Fruit fly (Drosophila melanogaster): ENCODE data around the gene Tengl2.

dm6 chr2L:2284863-2285262 is 45.7 kb upstream of the Tengl2 start, which contains the start of gene CG4271:
- no peak for TF ChIP-seq salr (GFP tag; optimal IDR thresholded peaks at IDR 0.05)
- no peak for TF ChIP-seq CG34406 (GFP tag; optimal IDR thresholded peaks at IDR 0.05)
- no peak for TF ChIP-seq acj6 (GFP tag; optimal IDR thresholded peaks at IDR 0.05)
- no peak for TF ChIP-seq CG15336 (GFP tag; IDR thresholded peaks at IDR 0.05)
- no peak for TF ChIP-seq CG31627 (GFP tag; optimal IDR thresholded peaks at IDR 0.05)
- no peak for TF ChIP-seq CG6792 (GFP tag; optimal IDR thresholded peaks at IDR 0.05)
- TF ChIP-seq CG9139 (GFP tag; optimal IDR thresholded peaks at IDR 0.05): no peak
- no peak for TF ChIP-seq CG8119 (GFP tag; IDR thresholded peaks at IDR 0.05)
- TF ChIP-seq CG1621 (tag; optimal IDR thresholded peaks at IDR 0.05): no peak
- no peak for TF ChIP-seq vri (GFP tag; optimal IDR thresholded peaks at IDR 0.05)
- no peak for TF ChIP-seq eg (GFP tag; IDR thresholded peaks at IDR 0.05)

All from whole organism, prepupa.